Fruit fly (Drosophila melanogaster) S2 (cell line): ENCODE results near the gene Osi21.

Experiments
- CG8478 ChIP-seq: fragments of >200 bp; optimal IDR thresholded peaks from 2 replicates; lab custom pipeline; 2018
- CTCF ChIP-seq, 2 experiments: fragments of >200 bp; optimal IDR thresholded peaks; 2 replicates each; lab custom pipeline; 2018

The Osi21 gene

DNA sequence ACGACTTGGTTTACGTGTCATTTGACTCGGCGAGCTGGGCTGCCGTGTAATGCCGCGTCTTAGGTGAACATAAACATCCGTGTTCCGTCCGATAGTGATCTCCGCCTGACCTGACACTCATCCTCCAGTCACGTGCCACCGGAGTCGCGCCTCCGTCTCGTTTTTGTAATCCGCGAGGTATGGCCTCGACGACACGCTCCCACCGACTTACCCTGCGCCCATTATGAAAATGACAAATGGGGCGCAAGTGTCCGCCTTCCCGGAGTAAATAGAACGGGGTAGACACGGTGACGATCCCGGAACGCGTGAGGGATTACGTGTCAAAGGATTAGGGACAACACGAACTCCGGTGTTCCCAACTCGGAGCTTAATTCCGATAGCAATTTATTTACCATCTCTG, 10.3 kb upstream of the Osi21 start:
- TF ChIP-seq CTCF (optimal IDR thresholded peaks at IDR 0.05; lab: Kevin White, UChicago) = no peak
- TF ChIP-seq CG8478 = no peak

DNA sequence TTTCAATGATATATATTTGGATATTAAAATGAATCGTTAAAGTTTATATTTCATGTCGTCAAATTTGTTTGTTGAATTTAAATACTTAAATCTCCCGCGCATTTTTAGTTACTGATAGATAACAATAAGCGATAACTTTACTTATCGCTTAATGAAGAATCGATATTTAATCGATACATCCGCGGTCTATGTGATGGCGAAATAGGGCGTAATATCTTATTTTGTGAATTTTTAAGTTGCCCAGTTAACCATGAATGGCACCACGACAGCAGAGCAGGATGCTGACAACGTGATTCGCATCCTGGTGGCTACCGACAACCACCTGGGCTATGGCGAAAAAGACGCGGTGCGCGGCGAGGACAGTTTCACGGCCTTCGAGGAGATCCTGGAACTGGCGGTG, 3.6 kb downstream of the Osi21 start, which contains the start of gene mre11:
mre11 (plus strand) TSS at position 161 of the 400 bp plus-strand sequence.
- no peak for TF ChIP-seq CTCF (optimal IDR thresholded peaks at IDR 0.05; lab: Kevin White, UChicago)
- TF ChIP-seq CG8478 = no peak

DNA sequence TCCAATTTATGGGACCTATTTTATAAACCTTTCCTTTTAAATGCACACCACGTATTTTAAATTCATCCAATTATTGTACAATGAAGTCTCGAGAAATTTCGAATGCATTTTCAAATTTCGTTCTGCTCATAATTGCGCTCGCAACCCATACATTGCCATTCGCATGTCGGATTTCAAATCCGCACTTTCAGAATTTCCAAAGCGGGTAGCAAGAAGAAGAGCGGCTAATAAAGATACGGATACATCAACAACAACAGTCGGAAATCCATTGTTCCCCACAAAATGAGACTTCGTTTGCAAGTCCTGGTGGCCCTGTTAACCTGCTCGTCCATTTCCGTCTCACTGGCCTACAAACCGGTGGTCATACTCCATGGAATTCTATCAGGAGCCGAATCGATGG, 5.4 kb downstream of the Osi21 start, which contains the start of gene Ppt2:
Ppt2 (plus strand) TSS at position 209 of the 400 bp plus-strand sequence.
- no peak for TF ChIP-seq CG8478
- peak in 1 of 2 experiments; percentile 25 for TF ChIP-seq CTCF (optimal IDR thresholded peaks at IDR 0.05; lab: Kevin White, UChicago)

DNA sequence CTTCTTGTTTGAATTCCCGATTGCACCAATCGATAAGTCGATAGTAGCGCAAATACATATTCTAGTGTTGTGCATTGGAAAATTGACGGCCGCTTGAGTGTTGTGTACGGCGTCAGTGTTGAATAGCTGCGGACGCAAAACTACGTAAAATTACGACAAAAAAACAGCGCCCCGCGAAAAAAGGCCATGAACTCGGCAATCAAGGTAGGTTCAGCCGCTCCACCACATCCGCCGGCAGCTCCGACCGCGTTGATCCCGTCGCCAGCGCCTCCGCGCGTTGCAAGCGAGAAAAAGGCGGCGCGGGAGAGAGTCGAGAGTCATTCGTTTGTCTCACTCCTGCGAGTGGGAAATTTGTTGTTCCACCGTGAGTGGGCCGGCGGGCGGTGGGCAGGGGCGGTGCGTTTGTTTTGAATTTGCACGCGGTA, 7.6 kb downstream of the Osi21 start, which contains the start of gene CG33695:
CG33695 (plus strand) TSS at position 95 of the 425 bp plus-strand sequence.
- TF ChIP-seq CG8478 (no peak), CTCF (optimal IDR thresholded peaks at IDR 0.05; lab: Kevin White, UChicago) (peak; percentile 3 to 27)

DNA sequence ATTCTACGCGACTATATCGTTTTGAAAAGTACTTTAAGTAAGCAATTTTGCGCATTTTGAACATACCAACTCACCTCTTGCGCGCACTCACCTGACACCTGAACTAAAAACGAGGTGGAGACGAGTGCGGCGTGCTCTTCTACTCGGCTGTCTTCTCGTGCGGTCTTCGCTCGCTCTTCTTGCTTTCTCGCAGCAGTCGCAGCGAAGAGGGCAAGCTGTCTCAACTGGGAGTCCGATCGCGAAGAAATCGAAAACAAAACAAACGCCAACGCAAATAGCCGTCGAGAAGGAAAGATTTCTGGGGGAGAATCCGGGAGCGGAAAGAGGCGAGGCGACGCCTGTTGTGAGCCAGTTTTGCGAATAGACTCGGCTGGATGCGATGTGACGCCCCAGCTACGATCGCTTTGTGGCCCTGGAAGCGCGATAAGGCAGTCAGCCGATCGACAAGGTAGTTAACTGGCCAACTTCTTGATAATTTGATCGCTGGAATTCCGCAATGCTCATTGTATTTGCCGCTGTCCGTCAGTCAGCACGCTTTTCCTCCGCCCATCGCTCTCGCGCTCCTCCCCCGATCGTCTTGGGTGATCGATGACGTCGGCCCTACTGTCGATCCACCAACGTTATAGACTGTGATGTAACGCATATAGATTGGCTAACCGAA, 13.8 kb downstream of the Osi21 start:
- TF ChIP-seq CG8478 (no peak), CTCF (optimal IDR thresholded peaks at IDR 0.05; lab: Kevin White, UChicago) (no peak)

DNA sequence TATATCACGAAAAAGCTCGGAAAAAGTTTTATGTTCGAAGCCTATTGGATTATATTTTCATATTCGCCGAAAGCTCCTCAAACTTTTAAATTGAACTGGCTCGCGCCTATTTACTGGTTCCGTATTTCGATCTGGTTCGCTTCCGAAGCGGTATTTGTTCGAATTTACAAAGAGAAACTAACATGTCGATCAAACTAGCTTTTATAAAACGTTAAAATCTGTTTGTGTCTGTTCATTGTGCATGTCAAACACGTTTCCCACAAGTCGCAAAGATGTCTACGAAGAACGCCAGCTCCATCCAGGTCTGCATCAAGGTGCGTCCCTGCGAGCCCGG, 15.9 kb downstream of the Osi21 start, which contains the start of gene cana:
cana (plus strand) TSS at position 149 of the 334 bp plus-strand sequence.
- TF ChIP-seq CG8478 (no peak), CTCF (optimal IDR thresholded peaks at IDR 0.05; lab: Kevin White, UChicago) (no peak)

DNA sequence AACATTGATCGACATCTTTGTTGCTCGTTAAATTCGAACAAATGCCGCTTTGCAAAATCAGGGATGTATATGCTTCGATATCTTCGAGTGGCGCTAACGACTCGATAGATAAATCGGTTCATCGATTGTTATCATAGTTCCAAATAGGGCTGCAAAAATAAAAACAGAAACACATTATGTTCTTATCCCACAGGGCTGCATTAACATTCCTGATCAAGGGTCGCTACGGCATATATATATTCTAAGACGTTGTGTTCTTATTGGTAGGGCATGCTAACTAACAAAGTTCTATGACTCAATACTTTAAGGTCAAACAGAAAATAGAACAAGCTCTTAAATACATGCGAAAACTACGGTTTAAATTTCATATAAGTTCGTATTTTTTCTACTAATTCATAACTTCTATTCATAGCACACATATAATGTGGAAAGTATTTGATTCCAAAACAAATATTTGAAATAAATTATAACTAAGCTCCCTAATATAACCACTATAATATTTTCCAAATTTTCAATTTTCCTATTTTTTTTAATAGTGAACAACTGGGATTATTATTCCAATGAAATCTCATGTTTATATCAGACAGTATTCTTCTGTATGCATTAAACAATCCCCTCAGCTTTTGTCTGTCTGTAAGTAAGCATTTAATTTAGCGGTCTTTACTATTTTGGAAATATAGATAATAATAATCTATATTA, 16.4 kb downstream of the Osi21 start, which contains the start of gene cmet:
cmet (minus strand) TSS at position 70 of the 699 bp plus-strand sequence.
- peak; percentile 29 to 32 for TF ChIP-seq CTCF (optimal IDR thresholded peaks at IDR 0.05; lab: Kevin White, UChicago)
- no peak for TF ChIP-seq CG8478

DNA sequence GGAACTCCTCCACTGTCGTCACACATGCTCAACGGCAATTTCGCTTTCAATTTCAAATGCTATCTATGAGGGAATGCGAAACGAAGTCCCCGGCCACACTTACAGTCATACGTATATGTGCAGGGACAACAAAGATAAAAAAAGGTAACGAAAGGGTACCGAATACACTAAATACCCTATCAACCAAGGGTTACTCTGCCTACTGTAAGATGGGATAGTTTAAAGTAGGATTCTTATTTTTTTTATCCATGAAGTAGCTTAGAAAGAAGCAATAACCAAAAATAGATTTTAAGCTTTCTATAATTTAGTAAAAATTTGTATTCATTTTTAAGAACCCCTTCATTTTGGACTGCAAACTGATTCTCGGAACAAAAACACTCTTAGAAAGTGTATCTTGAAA, 34.3 kb downstream of the Osi21 start:
- TF ChIP-seq CTCF (optimal IDR thresholded peaks at IDR 0.05; lab: Kevin White, UChicago) (no peak), CG8478 (no peak)

DNA sequence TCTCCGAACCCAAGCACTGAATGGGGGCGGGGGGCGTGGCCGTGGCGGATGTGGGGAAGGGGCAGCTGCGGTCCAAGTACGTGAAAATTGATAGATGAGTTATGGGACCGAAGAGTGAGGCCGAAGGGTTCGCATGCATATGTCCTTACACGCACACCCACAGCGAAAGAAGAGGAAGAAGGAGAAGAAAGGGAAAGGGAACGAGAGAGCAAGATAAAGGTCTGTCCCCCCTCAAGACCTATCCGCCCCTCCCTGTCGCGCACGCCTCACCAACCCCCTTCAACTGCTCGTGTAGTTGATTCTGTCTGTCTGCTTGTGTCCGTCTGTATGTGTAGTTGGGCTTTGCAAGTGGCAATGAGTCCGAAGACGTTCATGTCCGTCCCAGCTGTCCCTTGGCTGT, 36.1 kb downstream of the Osi21 start:
- TF ChIP-seq CG8478 (no peak), CTCF (optimal IDR thresholded peaks at IDR 0.05; lab: Kevin White, UChicago) (no peak)

DNA sequence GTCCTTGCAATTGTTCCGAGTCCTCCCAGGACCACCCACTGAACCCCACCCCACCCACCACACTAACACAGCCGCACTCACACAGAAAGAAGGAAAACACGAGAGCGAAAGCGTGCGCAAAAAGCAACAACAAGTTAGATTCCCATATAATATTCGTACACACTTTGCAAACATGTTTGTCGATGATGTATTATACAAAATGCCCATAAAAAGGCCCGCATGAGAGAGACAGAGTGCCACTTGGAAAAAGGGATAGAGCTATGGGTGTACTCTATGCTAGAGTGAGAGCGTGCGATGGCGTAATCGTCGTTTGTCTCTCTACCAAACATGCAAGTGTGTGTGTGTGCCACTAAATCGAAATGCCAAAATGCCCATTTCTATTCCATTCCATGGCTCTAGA, 37.8 kb downstream of the Osi21 start:
- TF ChIP-seq CTCF (optimal IDR thresholded peaks at IDR 0.05; lab: Kevin White, UChicago) (no peak), CG8478 (no peak)

DNA sequence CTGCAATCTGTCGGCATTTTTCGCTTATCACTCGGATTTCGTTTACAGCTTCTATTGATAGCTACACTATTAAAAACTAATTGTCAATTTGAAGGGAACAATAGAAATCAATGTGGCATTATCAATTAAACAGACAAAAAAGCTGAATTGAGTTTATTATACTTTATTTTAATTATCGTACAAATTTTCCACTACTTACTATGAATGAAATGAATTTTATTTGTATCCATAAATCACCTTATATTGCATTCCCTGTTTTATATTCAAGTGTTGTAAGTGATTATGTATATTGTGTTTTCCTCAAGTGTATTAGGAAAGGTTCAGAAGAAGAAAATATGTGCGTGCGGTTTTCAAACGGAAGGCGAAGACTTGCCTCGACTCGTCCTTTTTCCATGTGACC, 41.6 kb downstream of the Osi21 start:
- TF ChIP-seq CG8478 = no peak
- no peak for TF ChIP-seq CTCF (optimal IDR thresholded peaks at IDR 0.05; lab: Kevin White, UChicago)

DNA sequence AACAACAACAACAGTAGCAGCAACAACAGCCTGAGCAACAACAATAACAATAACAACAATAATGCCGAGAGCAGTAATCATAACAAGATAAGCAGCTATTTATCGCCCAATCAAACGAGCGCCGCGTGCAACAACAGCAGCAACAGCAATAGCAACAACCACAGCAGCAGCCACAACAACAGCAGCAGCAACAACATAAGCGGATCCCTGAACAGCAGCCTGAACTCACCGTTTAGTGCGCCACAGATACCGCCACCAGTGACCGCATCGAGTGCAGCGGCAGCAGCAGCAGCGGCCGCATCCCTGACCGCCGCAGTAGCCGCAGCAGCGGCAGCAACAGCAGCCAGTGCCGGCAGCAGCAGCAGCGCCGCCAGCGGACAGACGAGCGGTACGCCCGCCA, 49.1 kb downstream of the Osi21 start:
- TF ChIP-seq CG8478 (no peak), CTCF (optimal IDR thresholded peaks at IDR 0.05; lab: Kevin White, UChicago) (no peak)

DNA sequence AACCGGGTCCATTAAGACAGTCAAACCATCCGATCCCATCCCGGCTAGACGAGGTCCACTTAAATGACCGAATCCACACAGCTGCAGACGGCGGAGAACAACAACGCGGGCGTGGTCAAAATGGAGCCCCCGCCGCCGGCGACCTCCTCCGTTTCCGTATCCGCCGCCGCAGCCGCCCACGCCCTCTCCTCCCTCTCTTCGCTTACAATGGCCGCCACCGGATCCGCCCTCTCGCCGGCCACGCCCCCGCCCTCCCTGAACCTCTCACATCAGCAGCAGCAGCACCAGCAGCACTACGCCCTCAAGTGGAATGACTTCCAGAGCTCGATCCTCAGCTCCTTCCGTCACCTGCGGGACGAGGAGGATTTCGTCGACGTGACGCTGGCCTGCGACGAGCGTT, 50.0 kb downstream of the Osi21 start:
- TF ChIP-seq CTCF (optimal IDR thresholded peaks at IDR 0.05; lab: Kevin White, UChicago) = no peak
- TF ChIP-seq CG8478 = no peak
